Worm (Caenorhabditis elegans) whole organism, young adult: ENCODE measurements around the gene F25B5.5.
A peak's percentile ranks its signal among the peaks of the same experiment; 100 is the strongest.

Experiments
- B0035.1 ChIP-seq: sonication (generic microtip); optimal IDR thresholded peaks from 2 replicates; lab custom pipeline; 2016; ENCODE audit warnings: missing genetic modification characterization, mild to moderate bottlenecking, missing compliant biosample characterization, missing genotype, missing genetic modification reagents
- F10E7.11 ChIP-seq: sonication (generic microtip); optimal IDR thresholded peaks from 2 replicates; lab custom pipeline; 2017; ENCODE audit warnings: mild to moderate bottlenecking, missing genetic modification characterization, moderate library complexity, missing compliant biosample characterization
- F22D6.2 ChIP-seq: sonication (generic microtip); optimal IDR thresholded peaks from 2 replicates; lab custom pipeline; 2016; ENCODE audit warnings: mild to moderate bottlenecking, missing genetic modification characterization, missing compliant biosample characterization
- F23B12.7 ChIP-seq: sonication (generic microtip); optimal IDR thresholded peaks from 2 replicates; lab custom pipeline; 2017; ENCODE audit warnings: missing genetic modification characterization, mild to moderate bottlenecking, missing compliant biosample characterization, antibody characterized with exemption, moderate library complexity; ENCODE audit not compliant: insufficient read depth
- F33H1.4 ChIP-seq: fragments of 200-800 bp; sonication (Bioruptor generic); IDR thresholded peaks from 2 replicates; pipeline ENCODE4 v1.3.6; 2022; ENCODE audit warnings: missing genetic modification reagents, missing genetic modification characterization, missing compliant biosample characterization
- F49E8.2 ChIP-seq: sonication (generic microtip); optimal IDR thresholded peaks from 3 replicates; lab custom pipeline; 2017; ENCODE audit warnings: missing genetic modification characterization, mild to moderate bottlenecking, missing compliant biosample characterization, antibody characterized with exemption, moderate library complexity; ENCODE audit not compliant: insufficient read depth
- F55B11.4 ChIP-seq: sonication (generic microtip); optimal IDR thresholded peaks from 2 replicates; lab custom pipeline; 2016; ENCODE audit warnings: missing compliant biosample characterization, missing genetic modification characterization, borderline replicate concordance; ENCODE audit not compliant: insufficient read depth
- Y95B8A.8 ChIP-seq: fragments of 200-800 bp; sonication (Bioruptor generic); IDR thresholded peaks from 2 replicates; pipeline ENCODE4 v1.3.6; 2022; ENCODE audit warnings: missing genetic modification reagents, missing genetic modification characterization, missing compliant biosample characterization
- akir-1 ChIP-seq: fragments of 200-800 bp; sonication (Bioruptor generic); optimal IDR thresholded peaks from 2 replicates; lab custom pipeline; 2018; ENCODE audit warnings: mild to moderate bottlenecking, missing genetic modification characterization, moderate library complexity, missing compliant biosample characterization
- ama-1 ChIP-seq, 3 experiments: fragments of 150-350 bp in 1 of 3; sonication (generic microtip) in 2 of 3; optimal IDR thresholded peaks; 2 replicates each; lab custom pipeline; 2014 to 2018; ENCODE audit warnings: missing biosample characterization in 2 of 3, missing genetic modification characterization in 2 of 3, missing genetic modification reagents in 2 of 3
- bed-2 ChIP-seq: fragments of 200-800 bp; sonication (Bioruptor generic); IDR thresholded peaks from 2 replicates; pipeline ENCODE4 v1.3.6; 2022; ENCODE audit warnings: missing genetic modification reagents, missing genetic modification characterization, missing compliant biosample characterization
- cebp-1 ChIP-seq, 2 experiments: fragments of 200-800 bp in 1 of 2; sonication (Bioruptor generic) in 1 of 2; sonication (generic microtip) in 1 of 2; IDR thresholded peaks in 1 of 2; optimal IDR thresholded peaks in 1 of 2; 2 replicates each; pipeline versions ENCODE4 v1.3.6 to Lab custom; 2017 to 2022; ENCODE audit warnings: missing compliant biosample characterization in 2 of 2, missing genetic modification characterization in 2 of 2, mild to moderate bottlenecking in 1 of 2, missing genetic modification reagents in 1 of 2, moderate library complexity in 1 of 2
- ceh-91 ChIP-seq: fragments of 200-800 bp; sonication (Bioruptor generic); IDR thresholded peaks from 2 replicates; pipeline ENCODE4 v1.3.6; 2022; ENCODE audit warnings: missing genetic modification reagents, missing genetic modification characterization, missing compliant biosample characterization
- egl-18 ChIP-seq: fragments of 200-800 bp; sonication (Bioruptor generic); IDR thresholded peaks from 2 replicates; pipeline ENCODE4 v1.3.6; 2022; ENCODE audit warnings: missing genetic modification reagents, missing genetic modification characterization, missing compliant biosample characterization
- ets-4 ChIP-seq: fragments of 200-800 bp; sonication (Bioruptor generic); optimal IDR thresholded peaks from 2 replicates; lab custom pipeline; 2018; ENCODE audit warnings: mild to moderate bottlenecking, missing genetic modification characterization, missing compliant biosample characterization
- hmg-1.2 ChIP-seq: fragments of 200-800 bp; sonication (Bioruptor generic); IDR thresholded peaks from 2 replicates; pipeline ENCODE4 v1.3.6; 2022; ENCODE audit warnings: missing genetic modification reagents, missing genetic modification characterization, missing compliant biosample characterization
- lin-54 ChIP-seq: fragments of 200-800 bp; sonication (Bioruptor generic); optimal IDR thresholded peaks from 2 replicates; lab custom pipeline; 2018; ENCODE audit warnings: mild to moderate bottlenecking, missing genetic modification characterization, missing compliant biosample characterization
- lsl-1 ChIP-seq: fragments of 200-800 bp; sonication (Bioruptor generic); optimal IDR thresholded peaks from 2 replicates; lab custom pipeline; 2018; ENCODE audit warnings: mild to moderate bottlenecking, missing genetic modification characterization, moderate library complexity, missing compliant biosample characterization
- madf-6 ChIP-seq: fragments of 200-800 bp; sonication (Bioruptor generic); IDR thresholded peaks from 2 replicates; pipeline ENCODE4 v1.3.6; 2022; ENCODE audit warnings: missing genetic modification reagents, missing genetic modification characterization, missing compliant biosample characterization
- madf-8 ChIP-seq: fragments of 200-800 bp; sonication (Bioruptor generic); conservative IDR thresholded peaks from 2 replicates; pipeline ENCODE4 v1.3.6; 2022; ENCODE audit warnings: missing genetic modification reagents, missing genetic modification characterization, missing compliant biosample characterization
- nhr-80 ChIP-seq: sonication (generic microtip); optimal IDR thresholded peaks from 2 replicates; lab custom pipeline; 2016; ENCODE audit warnings: missing genetic modification characterization, missing compliant biosample characterization
- pha-4 ChIP-seq: fragments of 150-350 bp; sonication (generic microtip); optimal IDR thresholded peaks from 2 replicates; lab custom pipeline; 2014; ENCODE audit warnings: missing biosample characterization, missing genetic modification reagents, missing genetic modification characterization
- repo-1 ChIP-seq: sonication (generic microtip); optimal IDR thresholded peaks from 2 replicates; lab custom pipeline; 2017; ENCODE audit warnings: mild to moderate bottlenecking, missing genetic modification characterization, missing compliant biosample characterization
- snpc-1.1 ChIP-seq: sonication (generic microtip); optimal IDR thresholded peaks from 2 replicates; lab custom pipeline; 2017; ENCODE audit warnings: missing genetic modification characterization, mild to moderate bottlenecking, missing compliant biosample characterization, antibody characterized with exemption, moderate library complexity, missing genotype, missing genetic modification reagents; ENCODE audit not compliant: insufficient read depth
- snpc-1.3 ChIP-seq: sonication (generic microtip); optimal IDR thresholded peaks from 2 replicates; lab custom pipeline; 2017; ENCODE audit warnings: missing genetic modification characterization, mild to moderate bottlenecking, missing compliant biosample characterization, antibody characterized with exemption, moderate library complexity, missing genotype, missing genetic modification reagents; ENCODE audit not compliant: insufficient read depth
- snpc-3.4 ChIP-seq: sonication (generic microtip); optimal IDR thresholded peaks from 2 replicates; lab custom pipeline; 2017; ENCODE audit warnings: missing genetic modification characterization, mild to moderate bottlenecking, missing compliant biosample characterization, antibody characterized with exemption, moderate library complexity, missing genotype, missing genetic modification reagents
- tlf-1 ChIP-seq: fragments of 200-800 bp; sonication (Bioruptor generic); optimal IDR thresholded peaks from 2 replicates; lab custom pipeline; 2018; ENCODE audit warnings: mild to moderate bottlenecking, missing genetic modification characterization, missing compliant biosample characterization
- xnd-1 ChIP-seq: sonication (generic microtip); optimal IDR thresholded peaks from 2 replicates; lab custom pipeline; 2016; ENCODE audit warnings: missing genotype, missing genetic modification reagents, missing genetic modification characterization, missing compliant biosample characterization
- zim-3 ChIP-seq: sonication (generic microtip); optimal IDR thresholded peaks from 2 replicates; lab custom pipeline; 2017; ENCODE audit warnings: mild to moderate bottlenecking, missing genetic modification characterization, moderate library complexity, missing compliant biosample characterization
- ztf-22 ChIP-seq: fragments of 200-800 bp; sonication (Bioruptor generic); optimal IDR thresholded peaks from 2 replicates; lab custom pipeline; 2018; ENCODE audit warnings: mild to moderate bottlenecking, missing genetic modification characterization, moderate library complexity, missing compliant biosample characterization
- ztf-25 ChIP-seq: fragments of 200-800 bp; sonication (Bioruptor generic); IDR thresholded peaks from 2 replicates; pipeline ENCODE4 v1.3.6; 2022; ENCODE audit warnings: missing genetic modification reagents, missing genetic modification characterization, missing compliant biosample characterization

The F25B5.5 gene

DNA sequence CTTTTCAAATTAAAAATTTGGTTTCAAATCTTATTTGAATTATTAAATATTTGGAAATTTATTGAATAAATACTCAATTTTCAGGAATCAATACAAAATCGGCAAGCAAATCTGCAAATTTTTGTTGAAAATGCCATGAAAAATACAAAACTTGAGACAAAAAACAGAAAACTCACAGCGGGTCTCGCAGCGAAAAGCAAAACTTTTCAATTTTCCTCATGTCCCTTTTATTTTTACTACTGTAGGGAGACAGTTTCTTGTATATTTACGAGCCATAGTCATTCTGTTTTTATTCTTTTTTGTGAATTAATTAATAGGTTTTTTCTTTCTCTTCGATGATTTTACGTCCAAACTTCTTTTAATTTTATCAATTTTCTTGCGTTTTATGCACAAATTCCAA, 42.5 kb upstream of the F25B5.5 start:
- TF ChIP-seq ceh-91 (GFP tag; lab: Robert Waterston, UW) (peak; percentile 71), madf-6 (GFP tag; lab: Robert Waterston, UW) (peak; percentile 92), tlf-1 (GFP tag; lab: Kevin White, UChicago) (no peak), madf-8 (GFP tag; lab: Robert Waterston, UW) (peak; percentile 73), F33H1.4 (GFP tag; lab: Robert Waterston, UW) (peak; percentile 92), snpc-1.1 (tag; lab: Kevin White, UChicago) (no peak), B0035.1 (tag; lab: Kevin White, UChicago) (no peak), akir-1 (GFP tag; lab: Kevin White, UChicago) (no peak), pha-4 (no peak), lsl-1 (GFP tag; lab: Kevin White, UChicago) (peak; percentile 94), F49E8.2 (no peak), Y95B8A.8 (GFP tag; lab: Robert Waterston, UW) (no peak), snpc-3.4 (tag; lab: Kevin White, UChicago) (peak; percentile 61), snpc-1.3 (tag; lab: Kevin White, UChicago) (peak; percentile 42), F22D6.2 (tag; lab: Kevin White, UChicago) (no peak), bed-2 (GFP tag; lab: Robert Waterston, UW) (no peak), xnd-1 (tag; lab: Kevin White, UChicago) (peak; percentile 87), ztf-22 (GFP tag; lab: Kevin White, UChicago) (no peak), F23B12.7 (tag; lab: Kevin White, UChicago) (no peak)

DNA sequence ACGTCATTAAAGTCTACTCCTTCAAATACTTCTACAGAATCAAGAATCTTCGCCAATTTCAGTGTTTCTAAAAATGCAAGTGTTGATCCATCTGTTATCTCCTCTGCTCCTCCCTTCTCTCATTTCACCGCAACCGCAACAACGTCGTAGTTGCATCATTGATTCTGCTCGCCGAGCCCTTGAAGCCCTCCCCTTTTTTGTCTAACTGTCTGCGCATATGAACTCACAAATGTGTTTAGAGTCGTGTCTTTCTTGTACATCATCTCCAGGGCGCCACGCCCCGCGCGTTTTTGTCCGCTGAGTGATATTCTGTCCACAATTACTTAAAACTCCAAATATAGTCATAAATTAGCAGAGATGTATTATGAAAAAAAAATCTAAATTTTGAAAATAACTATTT, 42.1 kb upstream of the F25B5.5 start:
- TF ChIP-seq madf-8 (GFP tag; lab: Robert Waterston, UW), result no peak
- TF ChIP-seq, all 124 proteins: peak for 0

DNA sequence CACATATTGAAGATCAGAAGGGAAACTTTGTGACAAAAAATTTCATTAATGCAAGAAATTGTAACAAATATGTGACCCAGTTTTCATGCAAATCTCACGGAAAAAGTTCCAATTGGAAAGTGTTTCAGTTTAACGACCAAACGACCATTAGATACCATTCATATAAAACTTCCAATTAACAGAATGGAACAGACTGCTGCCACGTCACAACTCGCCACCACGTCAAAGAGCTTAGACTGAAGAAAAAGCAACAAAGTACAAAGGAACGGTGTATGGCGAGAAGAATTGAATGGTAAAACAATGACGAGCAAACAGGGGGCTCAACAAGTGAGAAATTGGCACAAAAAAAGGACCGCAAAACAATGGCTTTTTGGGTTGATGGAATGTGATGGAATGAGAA, 39.4 kb upstream of the F25B5.5 start, which contains the start of gene T04C9.3:
Gene T04C9.3 (plus strand): TSS at position 301 of the 400 bp plus-strand sequence.
- TF ChIP-seq zim-3 (tag; lab: Kevin White, UChicago), result no peak
- TF ChIP-seq snpc-1.1 (tag; lab: Kevin White, UChicago), result no peak
- no peak for TF ChIP-seq B0035.1 (tag; lab: Kevin White, UChicago)
- TF ChIP-seq ama-1 (optimal IDR thresholded peaks at IDR 0.05; lab: Kevin White, UChicago), result no peak
- no peak for TF ChIP-seq ama-1 (GFP tag; optimal IDR thresholded peaks at IDR 0.05; lab: Kevin White, UChicago)
- no peak for TF ChIP-seq repo-1
- TF ChIP-seq nhr-80 (tag; lab: Kevin White, UChicago), result no peak
- no peak for TF ChIP-seq ztf-25 (GFP tag; lab: Robert Waterston, UW)

DNA sequence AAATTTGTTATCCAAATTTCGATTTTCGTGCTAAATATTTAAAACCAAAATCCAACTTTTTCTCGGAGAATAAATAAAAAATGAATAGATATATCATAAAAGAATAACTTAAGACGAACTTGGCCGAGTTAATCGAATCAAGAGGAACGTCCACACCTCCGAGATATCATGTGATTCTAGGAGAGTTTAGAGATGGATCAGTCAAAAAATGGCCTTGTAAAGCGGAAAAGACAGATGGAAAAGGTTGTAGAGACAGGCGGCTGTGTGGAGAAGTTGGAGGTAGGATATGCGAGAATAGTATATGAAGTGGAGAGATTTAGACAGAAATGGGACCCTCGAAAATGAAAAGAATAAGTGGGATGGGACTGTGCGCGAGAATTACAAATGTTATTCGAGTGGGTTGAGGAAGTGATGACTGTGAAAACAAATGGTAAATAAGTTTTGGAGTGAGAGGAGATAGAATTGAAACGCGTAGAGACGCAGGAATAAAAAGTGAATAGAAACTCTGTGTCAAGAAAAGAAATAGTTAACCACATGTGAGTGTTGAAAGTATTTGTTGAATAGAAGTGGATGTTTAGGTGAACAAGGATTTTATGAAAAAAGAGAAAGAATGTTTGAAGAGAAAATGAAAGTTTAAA, 36.9 kb upstream of the F25B5.5 start:
- TF ChIP-seq snpc-1.1 (tag; lab: Kevin White, UChicago), result no peak
- peak; percentile 63; the same call in 1 of the 2 replicates for TF ChIP-seq hmg-1.2

DNA sequence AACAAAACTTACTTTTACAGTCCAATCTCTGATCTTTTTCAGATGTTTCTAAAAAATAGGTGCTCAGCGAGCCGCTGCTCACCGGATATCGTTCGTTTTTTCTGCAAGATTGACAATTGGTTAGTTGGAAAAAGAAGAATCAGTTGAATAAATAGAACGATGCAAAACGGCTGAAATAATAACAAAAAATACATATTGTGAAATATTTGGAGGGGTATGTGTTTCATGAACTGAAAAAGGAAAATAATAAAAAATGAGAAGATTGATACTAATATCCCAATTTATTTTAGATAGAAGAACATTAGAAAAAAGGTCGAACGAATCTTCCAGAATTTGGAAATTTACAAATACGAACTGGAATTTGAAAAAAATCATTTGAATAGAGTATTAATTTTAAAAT, 36.1 kb upstream of the F25B5.5 start, which contains the start of gene frm-2:
Gene frm-2 (minus strand): TSS at position 101 of the 400 bp plus-strand sequence.
- no peak for TF ChIP-seq ztf-22 (GFP tag; lab: Kevin White, UChicago)
- no peak for TF ChIP-seq F10E7.11
- no peak for TF ChIP-seq snpc-1.1 (tag; lab: Kevin White, UChicago)

DNA sequence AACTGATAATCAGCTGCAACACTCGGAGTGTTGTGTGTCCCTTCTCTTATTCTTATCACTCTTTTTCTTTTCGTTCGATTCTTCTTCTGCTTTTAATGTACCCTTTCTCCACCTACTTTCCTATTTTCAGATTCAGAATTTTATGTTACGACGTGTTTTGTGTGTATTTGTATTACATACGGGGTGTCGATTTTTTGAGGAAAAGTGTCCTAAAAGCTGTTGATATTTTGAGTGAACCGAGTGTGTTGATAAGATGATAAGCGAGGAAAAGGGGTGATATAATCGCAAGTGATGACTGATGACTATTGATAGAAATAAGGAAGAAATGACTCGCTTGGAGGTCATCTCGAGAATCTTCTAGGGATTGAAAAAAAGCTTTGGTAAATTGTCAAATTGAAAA, 35.5 kb upstream of the F25B5.5 start:
- TF ChIP-seq egl-18 (no peak), lin-54 (no peak), F55B11.4 (tag; lab: Kevin White, UChicago) (no peak), ets-4 (peak; percentile 38), cebp-1 (GFP tag; IDR thresholded peaks at IDR 0.05; lab: Robert Waterston, UW) (no peak), cebp-1 (tag; optimal IDR thresholded peaks at IDR 0.05; lab: Kevin White, UChicago) (peak; percentile 41), nhr-80 (tag; lab: Kevin White, UChicago) (peak; percentile 83)
- TF ChIP-seq, all 124 proteins: peak for 3
